Worm (Caenorhabditis elegans): ENCODE results near the gene duxl-1.
A peak's percentile ranks its signal among the peaks of the same experiment; 100 is the strongest.
"Not testable (repeated sequence)": the region's sequence is repeated elsewhere in the genome, so short reads cannot be mapped to it uniquely, and the experiment has no call there.

Gene duxl-1

ce11 chrII:1651804-1652203, 11.7 kb upstream of the duxl-1 start, which contains the start of gene fbxb-16:
Gene fbxb-16, minus strand, starts transcription at chrII:1651904.
- TF ChIP-seq hlh-15 (tag; optimal IDR thresholded peaks at IDR 0.05) (no peak), pqm-1 (tag; optimal IDR thresholded peaks at IDR 0.05) (no peak), elt-4 (tag; optimal IDR thresholded peaks at IDR 0.05) (no peak), ceh-19 (GFP tag; optimal IDR thresholded peaks at IDR 0.05) (no peak), C38D4.7 (GFP tag; optimal IDR thresholded peaks at IDR 0.05) (no peak), tbx-7 (tag; optimal IDR thresholded peaks at IDR 0.05) (no peak), rnt-1 (tag; optimal IDR thresholded peaks at IDR 0.05) (no peak)

ce11 chrII:1653397-1653796, 10.1 kb upstream of the duxl-1 start, which contains the start of gene fbxb-15:
Gene fbxb-15, minus strand, starts transcription at chrII:1653497.
- no peak for TF ChIP-seq C08G9.2 (tag; optimal IDR thresholded peaks at IDR 0.05)
- no peak for TF ChIP-seq nhr-11 (tag; optimal IDR thresholded peaks at IDR 0.05)
- TF ChIP-seq ztf-16 (tag; optimal IDR thresholded peaks at IDR 0.05): no peak
- TF ChIP-seq eyg-1 (tag; optimal IDR thresholded peaks at IDR 0.05): no peak
- TF ChIP-seq ceh-22 (tag; optimal IDR thresholded peaks at IDR 0.05): no peak
- TF ChIP-seq sox-4 (tag; optimal IDR thresholded peaks at IDR 0.05): no peak
- no peak for TF ChIP-seq gmeb-2 (tag; optimal IDR thresholded peaks at IDR 0.05)
- TF ChIP-seq ets-4 (tag; optimal IDR thresholded peaks at IDR 0.05): no peak

ce11 chrII:1654917-1655316, 8.6 kb upstream of the duxl-1 start, which contains the start of gene btb-12:
Gene btb-12, plus strand, starts transcription at chrII:1655217.
- TF ChIP-seq nfya-1 (tag; optimal IDR thresholded peaks at IDR 0.05): no peak
- TF ChIP-seq ets-4 (tag; optimal IDR thresholded peaks at IDR 0.05): no peak
- no peak for TF ChIP-seq pag-3 (tag; optimal IDR thresholded peaks at IDR 0.05; ENCODE audit: borderline replicate concordance)
- no peak for TF ChIP-seq ceh-48 (tag; optimal IDR thresholded peaks at IDR 0.05)
- TF ChIP-seq ceh-45 (GFP tag; IDR thresholded peaks at IDR 0.05): no peak
- no peak for TF ChIP-seq sox-4 (tag; optimal IDR thresholded peaks at IDR 0.05)
- TF ChIP-seq nhr-232 (tag; optimal IDR thresholded peaks at IDR 0.05): no peak
- TF ChIP-seq unc-3 (GFP tag; conservative IDR thresholded peaks at IDR 0.05): no peak
- TF ChIP-seq unc-3 (tag; optimal IDR thresholded peaks at IDR 0.05): no peak
- TF ChIP-seq fax-1 (tag; optimal IDR thresholded peaks at IDR 0.05): no peak
- TF ChIP-seq zip-5 (tag; optimal IDR thresholded peaks at IDR 0.05): no peak
- no peak for TF ChIP-seq elt-2 (tag; optimal IDR thresholded peaks at IDR 0.05)
- no peak for TF ChIP-seq ceh-14 (tag; optimal IDR thresholded peaks at IDR 0.05)
- no peak for TF ChIP-seq hlh-6 (tag; optimal IDR thresholded peaks at IDR 0.05)
- TF ChIP-seq K02D7.2 (tag; optimal IDR thresholded peaks at IDR 0.05): no peak
- TF ChIP-seq ceh-9 (tag; optimal IDR thresholded peaks at IDR 0.05): no peak
- no peak for TF ChIP-seq nhr-11 (tag; optimal IDR thresholded peaks at IDR 0.05)
- TF ChIP-seq T23F11.4 (GFP tag; optimal IDR thresholded peaks at IDR 0.05): no peak

ce11 chrII:1657202-1657601, 6.3 kb upstream of the duxl-1 start, which contains the start of gene ZC204.12:
Gene ZC204.12, minus strand, starts transcription at chrII:1657302.
- TF ChIP-seq ceh-9 (tag; optimal IDR thresholded peaks at IDR 0.05) (no peak), tbx-7 (tag; optimal IDR thresholded peaks at IDR 0.05) (no peak), ref-2 (tag; optimal IDR thresholded peaks at IDR 0.05) (no peak), npax-4 (tag; optimal IDR thresholded peaks at IDR 0.05) (no peak), mec-3 (tag; optimal IDR thresholded peaks at IDR 0.05; ENCODE audit: borderline replicate concordance) (no peak), ceh-48 (tag; optimal IDR thresholded peaks at IDR 0.05) (no peak), T23F11.4 (GFP tag; optimal IDR thresholded peaks at IDR 0.05) (no peak)

ce11 chrII:1659729-1660128, 3.8 kb upstream of the duxl-1 start:
- TF ChIP-seq elt-2 (tag; optimal IDR thresholded peaks at IDR 0.05): peak; percentile 16

- TF ChIP-seq gmeb-2 (tag; optimal IDR thresholded peaks at IDR 0.05); ceh-45 (GFP tag; IDR thresholded peaks at IDR 0.05); unc-3 (GFP tag; conservative IDR thresholded peaks at IDR 0.05); unc-3 (tag; optimal IDR thresholded peaks at IDR 0.05): not testable (repeated sequence)
These were observed 2.6 kb upstream of the duxl-1 start, which contains the start of gene ZC204.13 for ce11 chrII:1660888-1661287. Gene ZC204.13, minus strand, starts transcription at chrII:1660988.
